Worm (Caenorhabditis elegans) whole organism, L4 larva: ENCODE data around the gene otpl-3.

Experiments used
- Y48G9A.11 ChIP-seq: fragments of 200-800 bp; sonication (Bioruptor generic); IDR thresholded peaks from 2 replicates; pipeline ENCODE4 v1.3.6; 2022; ENCODE audit warnings: missing genetic modification reagents, missing genetic modification characterization, missing compliant biosample characterization
- Y75B8A.6 ChIP-seq: fragments of 200-800 bp; sonication (Bioruptor generic); IDR thresholded peaks from 2 replicates; pipeline ENCODE4 v1.3.6; 2022; ENCODE audit warnings: missing genetic modification reagents, missing genetic modification characterization, missing compliant biosample characterization
- fkh-10 ChIP-seq: fragments of 150-350 bp; optimal IDR thresholded peaks from 2 replicates; lab custom pipeline; 2014; ENCODE audit warnings: missing biosample characterization, missing genetic modification reagents, missing genetic modification characterization
- lin-39 ChIP-seq: fragments of 150-350 bp; optimal IDR thresholded peaks from 2 replicates; lab custom pipeline; 2014; ENCODE audit warnings: missing biosample characterization, missing genetic modification reagents, missing genetic modification characterization
- nhr-41 ChIP-seq: fragments of 200-800 bp; sonication (Bioruptor generic); IDR thresholded peaks from 2 replicates; pipeline ENCODE4 v1.3.6; 2022; ENCODE audit warnings: missing genetic modification reagents, missing genetic modification characterization, missing compliant biosample characterization
- unc-130 ChIP-seq: sonication (generic microtip); optimal IDR thresholded peaks from 2 replicates; lab custom pipeline; 2016; ENCODE audit warnings: missing genetic modification reagents, missing genetic modification characterization, missing compliant biosample characterization
- ztf-11 ChIP-seq: fragments of 150-350 bp; optimal IDR thresholded peaks from 2 replicates; lab custom pipeline; 2014; ENCODE audit warnings: missing biosample characterization, missing genetic modification characterization

DNA sequence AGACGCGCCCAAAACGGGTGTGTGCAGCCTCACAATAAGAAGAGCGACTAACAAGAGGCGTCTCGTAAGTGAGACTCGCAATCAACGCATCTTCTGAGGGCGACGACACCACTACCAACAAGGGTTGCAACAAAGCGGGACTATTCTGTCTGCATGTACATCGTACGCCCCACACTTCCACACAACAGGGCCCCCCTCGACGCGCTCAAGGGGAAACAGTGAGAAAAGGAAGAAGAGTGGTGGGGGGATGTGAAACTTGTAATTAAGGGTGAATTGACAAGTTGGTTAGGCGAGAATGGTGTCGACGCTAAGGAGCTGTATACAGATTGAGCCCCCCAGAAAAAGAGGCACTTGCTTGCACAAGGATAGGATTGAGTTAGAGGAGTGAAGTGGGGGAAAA, 28.8 kb upstream of the otpl-3 start:
- TF ChIP-seq unc-130 (GFP tag; lab: Kevin White, UChicago) (no peak), Y48G9A.11 (no peak), lin-39 (tag; lab: Kevin White, UChicago) (no peak), Y75B8A.6 (GFP tag; lab: Robert Waterston, UW) (no peak), ztf-11 (tag; lab: Kevin White, UChicago) (no peak), fkh-10 (GFP tag; lab: Kevin White, UChicago) (no peak), nhr-41 (GFP tag; lab: Robert Waterston, UW) (no peak)
